Fruit fly (Drosophila melanogaster): ENCODE data around the gene amrt.

Gene amrt

DNA sequence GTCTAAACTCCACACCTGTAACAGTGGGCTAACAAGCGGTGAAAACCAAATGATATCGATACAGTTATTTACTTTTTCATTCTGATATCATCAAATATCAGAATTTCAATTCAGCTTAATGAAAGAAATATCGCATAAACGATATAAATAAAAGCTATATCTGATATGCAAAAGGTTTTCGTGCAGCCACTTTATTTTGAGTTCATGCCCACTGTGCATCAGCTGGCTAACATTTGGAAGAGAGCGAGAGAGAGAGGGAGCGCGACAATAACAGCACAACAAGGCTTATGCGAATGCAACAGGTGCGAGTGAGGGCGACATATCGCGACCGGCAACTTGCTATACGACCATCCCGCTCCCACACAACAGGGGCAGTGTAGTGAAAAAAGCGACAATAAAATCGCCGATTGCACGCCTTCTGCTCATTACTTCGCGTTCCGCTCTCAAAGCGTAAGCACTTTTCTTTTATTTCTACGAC is 42.8 kb upstream of the amrt start, which contains the start of gene CG11151:
Gene CG11151, plus strand, starts transcription at position 334 of the 478 bp plus-strand sequence.
- TF ChIP-seq D1 (tag; optimal IDR thresholded peaks at IDR 0.05): peak; percentile 77
- peak; percentile 96 for TF ChIP-seq Ets98B (GFP tag; IDR thresholded peaks at IDR 0.05)
- peak; percentile 94 for TF ChIP-seq CG12605 (GFP tag; IDR thresholded peaks at IDR 0.05)
- TF ChIP-seq fd96Ca (GFP tag; IDR thresholded peaks at IDR 0.05): peak; percentile 92
- TF ChIP-seq CG8159 (tag; optimal IDR thresholded peaks at IDR 0.05): peak; percentile 96
- TF ChIP-seq Snoo (tag; optimal IDR thresholded peaks at IDR 0.05): peak; percentile 97
- peak; percentile 97 for TF ChIP-seq CG9948 (tag; optimal IDR thresholded peaks at IDR 0.05)
- peak; percentile 81 for TF ChIP-seq CG10348 (GFP tag; IDR thresholded peaks at IDR 0.05)
- TF ChIP-seq Pif1B (GFP tag; optimal IDR thresholded peaks at IDR 0.05): peak; percentile 96
- TF ChIP-seq rn (GFP tag; IDR thresholded peaks at IDR 0.05): peak; percentile 85
- peak; percentile 95 for TF ChIP-seq CG32121 (GFP tag; IDR thresholded peaks at IDR 0.05)
- peak; percentile 97 for TF ChIP-seq CG17806 (tag; optimal IDR thresholded peaks at IDR 0.05)
- peak; percentile 92 for TF ChIP-seq CG13204 (GFP tag; optimal IDR thresholded peaks at IDR 0.05)
- peak; percentile 98 for TF ChIP-seq CG34367 (tag; optimal IDR thresholded peaks at IDR 0.05)
- TF ChIP-seq CG8301 (tag; optimal IDR thresholded peaks at IDR 0.05): peak; percentile 97
- TF ChIP-seq EcR (GFP tag; optimal IDR thresholded peaks at IDR 0.05): peak; percentile 35
- TF ChIP-seq gl (tag; optimal IDR thresholded peaks at IDR 0.05): peak; percentile 95
- peak; percentile 98 for TF ChIP-seq CG4496 (GFP tag; IDR thresholded peaks at IDR 0.05)
- TF ChIP-seq CG14655 (GFP tag; optimal IDR thresholded peaks at IDR 0.05): peak; percentile 97
- peak; percentile 96 for TF ChIP-seq CG15710 (tag; optimal IDR thresholded peaks at IDR 0.05)
- TF ChIP-seq Pif1A (GFP tag; optimal IDR thresholded peaks at IDR 0.05): peak; percentile 97

DNA sequence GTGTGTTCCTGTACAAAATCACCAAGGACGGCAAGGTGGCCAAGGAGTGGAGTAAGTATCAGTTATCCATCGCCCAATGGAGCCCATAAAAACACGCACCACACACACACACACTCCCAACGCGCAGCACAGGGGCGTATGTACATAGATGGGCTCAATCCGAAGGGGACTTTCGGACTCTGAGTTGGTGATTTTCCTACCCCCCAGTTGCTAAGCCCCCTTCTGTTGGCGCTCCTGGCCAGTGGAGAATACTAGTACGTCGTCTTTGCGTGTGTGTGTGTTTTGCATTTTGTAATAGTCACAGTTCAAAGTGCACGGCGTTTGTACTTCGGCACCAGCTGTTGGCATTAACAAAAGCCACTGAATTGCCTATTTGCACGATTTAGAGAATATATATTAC is 42.2 kb upstream of the amrt start:
- peak; percentile 93 for TF ChIP-seq fd96Ca (GFP tag; IDR thresholded peaks at IDR 0.05)
- TF ChIP-seq CG34367 (tag; optimal IDR thresholded peaks at IDR 0.05): peak; percentile 78
- peak; percentile 74 for TF ChIP-seq CG8159 (tag; optimal IDR thresholded peaks at IDR 0.05)
- TF ChIP-seq CG4496 (GFP tag; IDR thresholded peaks at IDR 0.05): peak; percentile 96
- TF ChIP-seq CG17806 (tag; optimal IDR thresholded peaks at IDR 0.05): peak; percentile 77
- TF ChIP-seq CG13204 (GFP tag; optimal IDR thresholded peaks at IDR 0.05): peak; percentile 83
- TF ChIP-seq CG12605 (GFP tag; IDR thresholded peaks at IDR 0.05): peak; percentile 73
- peak; percentile 49 for TF ChIP-seq Snoo (tag; optimal IDR thresholded peaks at IDR 0.05)
- TF ChIP-seq CG10348 (GFP tag; IDR thresholded peaks at IDR 0.05): peak; percentile 55; the same call in 1 of the 2 replicates
- peak; percentile 76 for TF ChIP-seq rn (GFP tag; IDR thresholded peaks at IDR 0.05)
- TF ChIP-seq gl (tag; optimal IDR thresholded peaks at IDR 0.05): peak; percentile 80
- TF ChIP-seq CG8301 (tag; optimal IDR thresholded peaks at IDR 0.05): peak; percentile 80
- TF ChIP-seq EcR (GFP tag; optimal IDR thresholded peaks at IDR 0.05): no peak
- TF ChIP-seq D1 (tag; optimal IDR thresholded peaks at IDR 0.05): peak; percentile 40
- peak; percentile 79 for TF ChIP-seq CG14655 (GFP tag; optimal IDR thresholded peaks at IDR 0.05)
- peak; percentile 78 for TF ChIP-seq CG15710 (tag; optimal IDR thresholded peaks at IDR 0.05)
- peak; percentile 82 for TF ChIP-seq Pif1A (GFP tag; optimal IDR thresholded peaks at IDR 0.05)
- TF ChIP-seq CG32121 (GFP tag; IDR thresholded peaks at IDR 0.05): peak; percentile 76; the same call in 1 of the 2 replicates
- peak; percentile 69 for TF ChIP-seq CG9948 (tag; optimal IDR thresholded peaks at IDR 0.05)
- peak; percentile 84 for TF ChIP-seq Pif1B (GFP tag; optimal IDR thresholded peaks at IDR 0.05)
- peak; percentile 92 for TF ChIP-seq Ets98B (GFP tag; IDR thresholded peaks at IDR 0.05)

DNA sequence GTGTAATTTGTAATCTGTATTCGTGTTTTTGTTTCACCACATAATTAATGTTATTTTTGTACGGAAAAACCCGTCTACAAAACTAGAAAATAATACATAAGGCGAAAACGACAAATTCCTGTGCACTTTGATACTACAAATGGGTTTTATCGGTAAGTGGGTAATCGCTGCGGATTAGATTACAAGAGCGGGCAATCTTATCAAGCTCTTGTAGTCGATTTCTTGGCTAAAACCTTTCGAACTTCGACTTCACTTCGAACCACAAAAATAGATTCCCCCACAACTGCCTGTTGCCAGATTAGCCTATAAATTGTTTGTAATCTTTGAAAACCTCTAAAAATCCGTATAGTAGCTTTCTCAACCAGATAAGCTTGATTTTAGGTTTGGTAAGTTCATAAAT is 41.3 kb upstream of the amrt start:
- TF ChIP-seq CG10348 (GFP tag; IDR thresholded peaks at IDR 0.05): no peak
- TF ChIP-seq EcR (GFP tag; optimal IDR thresholded peaks at IDR 0.05): no peak
- no peak for TF ChIP-seq rn (GFP tag; IDR thresholded peaks at IDR 0.05)
- TF ChIP-seq CG8301 (tag; optimal IDR thresholded peaks at IDR 0.05): no peak
- TF ChIP-seq Snoo (tag; optimal IDR thresholded peaks at IDR 0.05): no peak
- TF ChIP-seq D1 (tag; optimal IDR thresholded peaks at IDR 0.05): no peak
- no peak for TF ChIP-seq CG34367 (tag; optimal IDR thresholded peaks at IDR 0.05)
- no peak for TF ChIP-seq Pif1A (GFP tag; optimal IDR thresholded peaks at IDR 0.05)

DNA sequence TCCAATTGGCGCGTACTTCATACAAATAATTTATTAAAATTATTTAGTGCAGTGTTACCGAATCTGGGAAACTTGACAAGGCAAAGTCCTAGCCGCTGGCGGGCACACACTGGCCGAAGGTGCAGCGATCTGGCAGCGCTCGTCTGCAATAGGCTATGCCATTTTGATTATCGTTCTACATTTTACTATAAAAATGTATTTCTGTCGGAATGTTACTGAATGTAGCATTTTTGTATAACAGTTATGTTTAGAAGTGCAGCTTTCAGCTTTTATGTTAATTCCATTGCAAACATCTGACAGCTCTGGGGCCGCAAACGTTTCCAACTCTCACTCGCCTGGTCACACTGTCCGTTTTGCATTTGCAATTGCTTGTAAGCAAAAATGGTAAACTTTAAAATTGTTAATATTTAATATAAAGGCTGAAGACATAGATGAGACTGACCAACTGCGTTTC is 37.6 kb upstream of the amrt start, which contains the start of gene Grip91:
Gene Grip91, minus strand, starts transcription at position 85 of the 454 bp plus-strand sequence.
- no peak for TF ChIP-seq D1 (tag; optimal IDR thresholded peaks at IDR 0.05)
- no peak for TF ChIP-seq CG9948 (tag; optimal IDR thresholded peaks at IDR 0.05)
- TF ChIP-seq Ets98B (GFP tag; IDR thresholded peaks at IDR 0.05): no peak
- no peak for TF ChIP-seq CG34367 (tag; optimal IDR thresholded peaks at IDR 0.05)
- TF ChIP-seq Pif1A (GFP tag; optimal IDR thresholded peaks at IDR 0.05): no peak
- TF ChIP-seq CG17806 (tag; optimal IDR thresholded peaks at IDR 0.05): no peak
- no peak for TF ChIP-seq rn (GFP tag; IDR thresholded peaks at IDR 0.05)
- TF ChIP-seq CG8159 (tag; optimal IDR thresholded peaks at IDR 0.05): no peak

DNA sequence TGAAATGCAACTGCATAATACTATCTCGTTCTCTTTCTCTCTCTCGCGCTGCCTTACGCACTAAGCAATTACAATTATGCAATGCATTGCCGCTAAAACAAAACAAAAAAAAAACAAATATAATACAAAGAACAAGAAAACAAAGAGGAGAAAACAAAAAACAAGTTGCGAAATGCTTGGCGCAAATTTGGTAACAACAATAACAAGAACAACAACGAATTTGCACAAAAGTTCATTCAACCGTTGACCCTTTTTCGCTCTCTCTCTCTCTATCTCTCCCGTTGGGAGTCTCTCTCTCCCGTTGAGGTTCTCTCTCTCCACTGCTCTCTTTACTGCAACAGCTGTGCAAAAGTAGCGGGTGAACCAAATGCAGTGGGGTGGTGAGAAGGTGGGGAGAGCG is 35.2 kb upstream of the amrt start:
- peak; percentile 59 for TF ChIP-seq Ets98B (GFP tag; IDR thresholded peaks at IDR 0.05)
- TF ChIP-seq gl (tag; optimal IDR thresholded peaks at IDR 0.05): no peak
- peak; percentile 99 for TF ChIP-seq EcR (GFP tag; optimal IDR thresholded peaks at IDR 0.05)
- no peak; the same call in 2 of the 3 replicates for TF ChIP-seq fd96Ca (GFP tag; IDR thresholded peaks at IDR 0.05)
- no peak for TF ChIP-seq CG8159 (tag; optimal IDR thresholded peaks at IDR 0.05)

Measured in whole organism, pupa.